1 fruit fly cellular context compared by ENCODE assay signal in genomic region chr3L:4353657-4354075, dm6.
TF ChIP-seq lines count a peak whose summit lies in the region.

No protein-coding gene starts in this region.

TF ChIP-seq in whole organism, embryonic, 481 proteins besides CTCF, POLR2A, EP300 and RAD21 (continued from another document and continues in another):
- TF ChIP-seq NFAT (GFP tag; IDR thresholded peaks at IDR 0.05; lab: Robert Waterston, UW) (peak; percentile 56; the same call in 1 of the 2 replicates), sd (tag; optimal IDR thresholded peaks at IDR 0.05; lab: Kevin White, UChicago) (peak; percentile 8), CG6765 (GFP tag; optimal IDR thresholded peaks at IDR 0.05; lab: Kevin White, UChicago) (no peak), chn (GFP tag; optimal IDR thresholded peaks at IDR 0.05; lab: Kevin White, UChicago) (peak; percentile 6), CG3407 (GFP tag; optimal IDR thresholded peaks at IDR 0.05; lab: Kevin White, UChicago) (peak; percentile 10), CG11398 (GFP tag; optimal IDR thresholded peaks at IDR 0.05; lab: Kevin White, UChicago) (no peak), CoRest (tag; optimal IDR thresholded peaks at IDR 0.05; lab: Kevin White, UChicago) (peak; percentile 44), D19B (GFP tag; optimal IDR thresholded peaks at IDR 0.05; lab: Kevin White, UChicago) (peak; percentile 23), Nf-YC (tag; optimal IDR thresholded peaks at IDR 0.05; lab: Kevin White, UChicago) (no peak), CG30020 (tag; optimal IDR thresholded peaks at IDR 0.05; lab: Kevin White, UChicago) (no peak), gt (GFP tag; IDR thresholded peaks at IDR 0.05; lab: Robert Waterston, UW) (no peak), CG14710 (tag; optimal IDR thresholded peaks at IDR 0.05; lab: Kevin White, UChicago) (no peak), Dref (GFP tag; IDR thresholded peaks at IDR 0.05; lab: Robert Waterston, UW) (no peak), CG10209 (GFP tag; optimal IDR thresholded peaks at IDR 0.05; lab: Kevin White, UChicago) (peak; percentile 27), CG43689 (GFP tag; IDR thresholded peaks at IDR 0.05; lab: Robert Waterston, UW) (no peak), da (GFP tag; optimal IDR thresholded peaks at IDR 0.05; lab: Kevin White, UChicago) (no peak), cad (GFP tag; optimal IDR thresholded peaks at IDR 0.05; lab: Kevin White, UChicago) (no peak), slou (GFP tag; optimal IDR thresholded peaks at IDR 0.05; lab: Kevin White, UChicago) (no peak), Chrac-16 (GFP tag; optimal IDR thresholded peaks at IDR 0.05; lab: Kevin White, UChicago) (no peak), CG4730 (GFP tag; IDR thresholded peaks at IDR 0.05; lab: Robert Waterston, UW) (no peak), MBD-R2 (GFP tag; IDR thresholded peaks at IDR 0.05; lab: Robert Waterston, UW) (no peak), ara (GFP tag; IDR thresholded peaks at IDR 0.05; lab: Robert Waterston, UW) (0 out of 2 replicates have a peak, but pooled peaks have one; percentile 29), scrt (GFP tag; optimal IDR thresholded peaks at IDR 0.05; lab: Kevin White, UChicago) (peak; percentile 39), B-H1 (GFP tag; IDR thresholded peaks at IDR 0.05; lab: Robert Waterston, UW) (peak; percentile 21; the same call in 1 of the 3 replicates), CG17568 (GFP tag; optimal IDR thresholded peaks at IDR 0.05; lab: Kevin White, UChicago) (peak; percentile 4), CG5245 (GFP tag; optimal IDR thresholded peaks at IDR 0.05; lab: Kevin White, UChicago) (no peak), kay (GFP tag; optimal IDR thresholded peaks at IDR 0.05; lab: Kevin White, UChicago) (peak; percentile 28), Aef1 (GFP tag; IDR thresholded peaks at IDR 0.05; lab: Robert Waterston, UW) (no peak), CG13894 (tag; optimal IDR thresholded peaks at IDR 0.05; lab: Kevin White, UChicago) (peak; percentile 13), wek (GFP tag; optimal IDR thresholded peaks at IDR 0.05; lab: Kevin White, UChicago) (no peak), CG2875 (GFP tag; optimal IDR thresholded peaks at IDR 0.05; lab: Kevin White, UChicago) (no peak), Hey (tag; optimal IDR thresholded peaks at IDR 0.05; lab: Kevin White, UChicago) (peak; percentile 45), ranshi (GFP tag; IDR thresholded peaks at IDR 0.05; lab: Robert Waterston, UW) (0 out of 2 replicates have a peak, but pooled peaks have one; percentile 12), YL-1 (GFP tag; optimal IDR thresholded peaks at IDR 0.05; lab: Kevin White, UChicago) (no peak), shn (GFP tag; optimal IDR thresholded peaks at IDR 0.05; lab: Kevin White, UChicago) (peak; percentile 38), Fer1 (GFP tag; optimal IDR thresholded peaks at IDR 0.05; lab: Kevin White, UChicago) (peak; percentile 41), CG18262 (tag; optimal IDR thresholded peaks at IDR 0.05; lab: Kevin White, UChicago) (peak; percentile 30), Awh (GFP tag; IDR thresholded peaks at IDR 0.05; lab: Robert Waterston, UW) (0 out of 2 replicates have a peak, but pooled peaks have one; percentile 30), CG9727 (GFP tag; optimal IDR thresholded peaks at IDR 0.05; lab: Kevin White, UChicago) (peak; percentile 33), gsb (GFP tag; IDR thresholded peaks at IDR 0.05; lab: Robert Waterston, UW) (no peak), CG10543 (GFP tag; optimal IDR thresholded peaks at IDR 0.05; lab: Kevin White, UChicago) (no peak), sim (GFP tag; IDR thresholded peaks at IDR 0.05; lab: Robert Waterston, UW) (no peak), Lhr (GFP tag; optimal IDR thresholded peaks at IDR 0.05; lab: Kevin White, UChicago) (no peak), repo (GFP tag; optimal IDR thresholded peaks at IDR 0.05; lab: Kevin White, UChicago) (no peak), CG2202 (tag; optimal IDR thresholded peaks at IDR 0.05; lab: Kevin White, UChicago) (no peak), CG17829 (tag; optimal IDR thresholded peaks at IDR 0.05; lab: Kevin White, UChicago) (peak; percentile 10), CG7372 (GFP tag; IDR thresholded peaks at IDR 0.05; lab: Robert Waterston, UW) (no peak), pb (GFP tag; optimal IDR thresholded peaks at IDR 0.05; lab: Kevin White, UChicago) (no peak), toy (GFP tag; IDR thresholded peaks at IDR 0.05; lab: Robert Waterston, UW) (0 out of 2 replicates have a peak, but pooled peaks have one; percentile 23), pan (optimal IDR thresholded peaks at IDR 0.05; lab: Kevin White, UChicago) (no peak), pan (GFP tag; optimal IDR thresholded peaks at IDR 0.05 in 1 of 2, IDR thresholded peaks at IDR 0.05 in 1 of 2) (no peak), CG5180 (GFP tag; optimal IDR thresholded peaks at IDR 0.05; lab: Kevin White, UChicago) (peak; percentile 29), Nf-YB (GFP tag; optimal IDR thresholded peaks at IDR 0.05; lab: Kevin White, UChicago) (no peak), Bdp1 (GFP tag; optimal IDR thresholded peaks at IDR 0.05; lab: Kevin White, UChicago) (no peak), Myb (GFP tag; optimal IDR thresholded peaks at IDR 0.05; lab: Kevin White, UChicago) (peak; percentile 17), Dek (tag; optimal IDR thresholded peaks at IDR 0.05; lab: Kevin White, UChicago) (peak; percentile 10), sqz (GFP tag; optimal IDR thresholded peaks at IDR 0.05; lab: Kevin White, UChicago) (peak; percentile 53), TFAM (GFP tag; optimal IDR thresholded peaks at IDR 0.05; lab: Kevin White, UChicago) (no peak), CG8359 (GFP tag; optimal IDR thresholded peaks at IDR 0.05; lab: Kevin White, UChicago; ENCODE audit: borderline replicate concordance) (no peak), CG13287 (GFP tag; IDR thresholded peaks at IDR 0.05; lab: Robert Waterston, UW; ENCODE audit: partially characterized antibody) (no peak), bbx (GFP tag; IDR thresholded peaks at IDR 0.05; lab: Robert Waterston, UW; ENCODE audit: partially characterized antibody) (no peak), CG6654 (GFP tag; optimal IDR thresholded peaks at IDR 0.05; lab: Kevin White, UChicago) (no peak), CG8089 (GFP tag; optimal IDR thresholded peaks at IDR 0.05; lab: Kevin White, UChicago) (no peak), tin (GFP tag; optimal IDR thresholded peaks at IDR 0.05; lab: Kevin White, UChicago) (no peak), dan (GFP tag; IDR thresholded peaks at IDR 0.05; lab: Robert Waterston, UW) (no peak), CG4282 (GFP tag; optimal IDR thresholded peaks at IDR 0.05; lab: Kevin White, UChicago) (no peak), abd-A (tag; optimal IDR thresholded peaks at IDR 0.05; lab: Kevin White, UChicago) (peak; percentile 63), CG10267 (tag; optimal IDR thresholded peaks at IDR 0.05; lab: Kevin White, UChicago) (no peak), usp (GFP tag; optimal IDR thresholded peaks at IDR 0.05; lab: Kevin White, UChicago) (no peak), dysf (GFP tag; IDR thresholded peaks at IDR 0.05; lab: Robert Waterston, UW) (peak; percentile 42; the same call in 1 of the 3 replicates), E2f1 (GFP tag; IDR thresholded peaks at IDR 0.05; lab: Robert Waterston, UW) (no peak), CG2199 (GFP tag; IDR thresholded peaks at IDR 0.05; lab: Robert Waterston, UW) (no peak), Lim3 (GFP tag; IDR thresholded peaks at IDR 0.05; lab: Robert Waterston, UW) (no peak), HLH54F (GFP tag; optimal IDR thresholded peaks at IDR 0.05; lab: Kevin White, UChicago) (no peak), tio (GFP tag; optimal IDR thresholded peaks at IDR 0.05; lab: Kevin White, UChicago) (no peak), Taf1 (GFP tag; IDR thresholded peaks at IDR 0.05; lab: Robert Waterston, UW) (no peak), tgo (GFP tag; IDR thresholded peaks at IDR 0.05; lab: Robert Waterston, UW) (no peak; the same call in 2 of the 3 replicates), Ets97D (GFP tag; optimal IDR thresholded peaks at IDR 0.05; lab: Kevin White, UChicago) (no peak), Gsc (GFP tag; IDR thresholded peaks at IDR 0.05; lab: Robert Waterston, UW) (no peak), Bgb (GFP tag; IDR thresholded peaks at IDR 0.05; lab: Robert Waterston, UW; ENCODE audit: partially characterized antibody) (no peak), CG8944 (GFP tag; optimal IDR thresholded peaks at IDR 0.05; lab: Kevin White, UChicago) (peak; percentile 21), Gug (GFP tag; IDR thresholded peaks at IDR 0.05; lab: Robert Waterston, UW) (peak; percentile 51; the same call in 2 of the 4 replicates), ham (GFP tag; IDR thresholded peaks at IDR 0.05; lab: Robert Waterston, UW) (no peak; the same call in 1 of the 2 replicates), CG31388 (GFP tag; optimal IDR thresholded peaks at IDR 0.05; lab: Kevin White, UChicago) (no peak), CG7963 (GFP tag; IDR thresholded peaks at IDR 0.05; lab: Robert Waterston, UW; ENCODE audit: partially characterized antibody) (no peak), dimm (GFP tag; IDR thresholded peaks at IDR 0.05; lab: Robert Waterston, UW) (no peak), vfl (GFP tag; optimal IDR thresholded peaks at IDR 0.05; lab: Kevin White, UChicago) (no peak), CG18011 (GFP tag; optimal IDR thresholded peaks at IDR 0.05; lab: Kevin White, UChicago) (no peak), en (GFP tag; optimal IDR thresholded peaks at IDR 0.05; lab: Kevin White, UChicago) (no peak), bab2 (GFP tag; optimal IDR thresholded peaks at IDR 0.05; lab: Kevin White, UChicago) (peak; percentile 20), h (optimal IDR thresholded peaks at IDR 0.05; lab: Kevin White, UChicago) (no peak), CG5953 (GFP tag; IDR thresholded peaks at IDR 0.05; lab: Robert Waterston, UW) (peak; percentile 29; the same call in 1 of the 2 replicates), CG2129 (GFP tag; IDR thresholded peaks at IDR 0.05; lab: Robert Waterston, UW; ENCODE audit: partially characterized antibody) (no peak), CG3995 (GFP tag; optimal IDR thresholded peaks at IDR 0.05; lab: Kevin White, UChicago) (no peak), bowl (GFP tag; IDR thresholded peaks at IDR 0.05; lab: Robert Waterston, UW) (no peak), CG3163 (GFP tag; optimal IDR thresholded peaks at IDR 0.05; lab: Kevin White, UChicago) (no peak), Mes4 (GFP tag; optimal IDR thresholded peaks at IDR 0.05; lab: Kevin White, UChicago) (peak; percentile 22), sug (tag; optimal IDR thresholded peaks at IDR 0.05; lab: Kevin White, UChicago) (peak; percentile 7), CG7786 (GFP tag; optimal IDR thresholded peaks at IDR 0.05; lab: Kevin White, UChicago) (peak; percentile 44), ssp (GFP tag; IDR thresholded peaks at IDR 0.05; lab: Robert Waterston, UW) (no peak), Dll (GFP tag; IDR thresholded peaks at IDR 0.05; lab: Robert Waterston, UW; ENCODE audit: partially characterized antibody) (no peak), crol (GFP tag; IDR thresholded peaks at IDR 0.05; lab: Robert Waterston, UW) (0 out of 2 replicates have a peak, but pooled peaks have one; percentile 38), CG16813 (GFP tag; IDR thresholded peaks at IDR 0.05; lab: Robert Waterston, UW; ENCODE audit: partially characterized antibody) (no peak), Scr (GFP tag; IDR thresholded peaks at IDR 0.05; lab: Robert Waterston, UW; ENCODE audit: partially characterized antibody) (no peak), inv (GFP tag; IDR thresholded peaks at IDR 0.05; lab: Robert Waterston, UW; ENCODE audit: partially characterized antibody) (no peak), Neu2 (GFP tag; optimal IDR thresholded peaks at IDR 0.05; lab: Kevin White, UChicago; ENCODE audit: borderline replicate concordance) (no peak), CG7271 (tag; optimal IDR thresholded peaks at IDR 0.05; lab: Kevin White, UChicago) (no peak), aop (GFP tag; IDR thresholded peaks at IDR 0.05; lab: Robert Waterston, UW) (no peak), ro (GFP tag; IDR thresholded peaks at IDR 0.05; lab: Robert Waterston, UW) (no peak), CG11723 (GFP tag; optimal IDR thresholded peaks at IDR 0.05; lab: Kevin White, UChicago) (no peak), CG8290 (GFP tag; optimal IDR thresholded peaks at IDR 0.05; lab: Kevin White, UChicago) (no peak), CG8290 (tag; optimal IDR thresholded peaks at IDR 0.05; lab: Kevin White, UChicago) (peak in 1 of 2 experiments; percentile 77), CG15011 (GFP tag; optimal IDR thresholded peaks at IDR 0.05; lab: Kevin White, UChicago) (no peak), bigmax (GFP tag; optimal IDR thresholded peaks at IDR 0.05; lab: Kevin White, UChicago) (no peak), yki (optimal IDR thresholded peaks at IDR 0.05; lab: Kevin White, UChicago) (no peak), zf30C (GFP tag; optimal IDR thresholded peaks at IDR 0.05; lab: Kevin White, UChicago) (peak; percentile 8), tap (tag; optimal IDR thresholded peaks at IDR 0.05; lab: Kevin White, UChicago) (no peak), exex (tag; optimal IDR thresholded peaks at IDR 0.05; lab: Kevin White, UChicago) (no peak), CG15269 (tag; optimal IDR thresholded peaks at IDR 0.05; lab: Kevin White, UChicago) (peak; percentile 29), Oli (tag; optimal IDR thresholded peaks at IDR 0.05; lab: Kevin White, UChicago) (peak; percentile 36), slp2 (GFP tag; optimal IDR thresholded peaks at IDR 0.05; lab: Kevin White, UChicago) (no peak), Rx (GFP tag; IDR thresholded peaks at IDR 0.05; lab: Robert Waterston, UW) (no peak), gcm2 (GFP tag; optimal IDR thresholded peaks at IDR 0.05; lab: Kevin White, UChicago) (no peak), Hmr (GFP tag; optimal IDR thresholded peaks at IDR 0.05; lab: Kevin White, UChicago) (peak; percentile 71), hth (optimal IDR thresholded peaks at IDR 0.05; lab: Kevin White, UChicago) (no peak), ken (GFP tag; IDR thresholded peaks at IDR 0.05; lab: Robert Waterston, UW) (peak; percentile 55; the same call in 1 of the 3 replicates), Xbp1 (GFP tag; optimal IDR thresholded peaks at IDR 0.05; lab: Kevin White, UChicago) (peak; percentile 5), ERR (GFP tag; optimal IDR thresholded peaks at IDR 0.05; lab: Kevin White, UChicago) (no peak), br (optimal IDR thresholded peaks at IDR 0.05; lab: Kevin White, UChicago) (no peak), CG33213 (GFP tag; optimal IDR thresholded peaks at IDR 0.05; lab: Kevin White, UChicago) (no peak), Trl (optimal IDR thresholded peaks at IDR 0.05; lab: Kevin White, UChicago) (no peak), Trl (GFP tag; optimal IDR thresholded peaks at IDR 0.05; lab: Kevin White, UChicago) (peak; percentile 56), CG18619 (GFP tag; optimal IDR thresholded peaks at IDR 0.05; lab: Kevin White, UChicago) (peak; percentile 25), CG9609 (GFP tag; optimal IDR thresholded peaks at IDR 0.05; lab: Kevin White, UChicago) (peak; percentile 5)
